Worm (Caenorhabditis elegans): ENCODE results near the gene H40L08.7.

Gene H40L08.7

ce11 chrX:15060303-15060702, 17.2 kb downstream of the H40L08.7 start, which contains the start of gene fbxa-96:
Gene fbxa-96, minus strand, starts transcription at chrX:15060403.
- TF ChIP-seq snpc-4 (tag; optimal IDR thresholded peaks at IDR 0.05) (no peak), tbx-8 (GFP tag; optimal IDR thresholded peaks at IDR 0.05) (no peak), ceh-43 (GFP tag; optimal IDR thresholded peaks at IDR 0.05) (no peak), sptf-1 (tag; optimal IDR thresholded peaks at IDR 0.05) (no peak), unc-120 (tag; optimal IDR thresholded peaks at IDR 0.05; ENCODE audit: poor library complexity, severe bottlenecking) (no peak), ztf-11 (tag; optimal IDR thresholded peaks at IDR 0.05) (no peak), sem-2 (GFP tag; optimal IDR thresholded peaks at IDR 0.05) (no peak), ceh-83 (GFP tag; optimal IDR thresholded peaks at IDR 0.05) (no peak), pha-4 (tag; optimal IDR thresholded peaks at IDR 0.05) (no peak), nhr-12 (tag; optimal IDR thresholded peaks at IDR 0.05) (no peak), mls-2 (tag; optimal IDR thresholded peaks at IDR 0.05) (no peak)

ce11 chrX:15057900-15058299, 19.6 kb downstream of the H40L08.7 start:
- no peak for TF ChIP-seq ceh-83 (GFP tag; optimal IDR thresholded peaks at IDR 0.05)

ce11 chrX:15056737-15057136, 20.8 kb downstream of the H40L08.7 start, which contains the start of gene H03G16.5:
Gene H03G16.5, minus strand, starts transcription at chrX:15056837.
- TF ChIP-seq ztf-11 (tag; optimal IDR thresholded peaks at IDR 0.05): no peak
- no peak for TF ChIP-seq elt-1 (tag; optimal IDR thresholded peaks at IDR 0.05; ENCODE audit: borderline replicate concordance, insufficient read depth)
- TF ChIP-seq drap-1 (GFP tag; optimal IDR thresholded peaks at IDR 0.05): no peak
- TF ChIP-seq unc-120 (tag; optimal IDR thresholded peaks at IDR 0.05; ENCODE audit: poor library complexity, severe bottlenecking): no peak
- no peak for TF ChIP-seq M03D4.4 (tag; optimal IDR thresholded peaks at IDR 0.05)
- TF ChIP-seq lin-32 (GFP tag; optimal IDR thresholded peaks at IDR 0.05): no peak
- TF ChIP-seq nhr-12 (tag; optimal IDR thresholded peaks at IDR 0.05): no peak
- no peak for TF ChIP-seq tbx-8 (GFP tag; optimal IDR thresholded peaks at IDR 0.05)
- TF ChIP-seq ceh-83 (GFP tag; optimal IDR thresholded peaks at IDR 0.05): no peak
- no peak for TF ChIP-seq pha-4 (tag; optimal IDR thresholded peaks at IDR 0.05)
- TF ChIP-seq nhr-237 (tag; optimal IDR thresholded peaks at IDR 0.05): no peak
- TF ChIP-seq lsy-2 (tag; optimal IDR thresholded peaks at IDR 0.05): no peak
- no peak for TF ChIP-seq elt-3 (tag; optimal IDR thresholded peaks at IDR 0.05)
- TF ChIP-seq blmp-1 (tag; optimal IDR thresholded peaks at IDR 0.05): no peak
- no peak for TF ChIP-seq unc-39 (tag; optimal IDR thresholded peaks at IDR 0.05)

- TF ChIP-seq ceh-83 (GFP tag; optimal IDR thresholded peaks at IDR 0.05) (no peak), zip-8 (tag; optimal IDR thresholded peaks at IDR 0.05) (no peak), nhr-237 (tag; optimal IDR thresholded peaks at IDR 0.05) (no peak), cnd-1 (tag; optimal IDR thresholded peaks at IDR 0.05) (no peak), bed-3 (GFP tag; optimal IDR thresholded peaks at IDR 0.05) (no peak), unc-39 (tag; optimal IDR thresholded peaks at IDR 0.05) (no peak), drap-1 (GFP tag; optimal IDR thresholded peaks at IDR 0.05) (no peak)
These were observed 21.6 kb downstream of the H40L08.7 start, which contains the start of gene H03G16.7 for ce11 chrX:15055914-15056313. Gene H03G16.7, minus strand, starts transcription at chrX:15056014.

ce11 chrX:15053223-15053933, 24.2 kb downstream of the H40L08.7 start, which contains the start of gene H03G16.1:
Gene H03G16.1, plus strand, starts transcription at chrX:15053883.
- TF ChIP-seq tbx-8 (GFP tag; optimal IDR thresholded peaks at IDR 0.05) (no peak), snpc-4 (tag; optimal IDR thresholded peaks at IDR 0.05) (no peak), bed-3 (GFP tag; optimal IDR thresholded peaks at IDR 0.05) (no peak)

ce11 chrX:15052385-15052784, 25.2 kb downstream of the H40L08.7 start, which contains the start of gene H03G16.6:
Gene H03G16.6, plus strand, starts transcription at chrX:15052685.
- TF ChIP-seq sem-2 (GFP tag; optimal IDR thresholded peaks at IDR 0.05) (no peak), unc-120 (tag; optimal IDR thresholded peaks at IDR 0.05; ENCODE audit: poor library complexity, severe bottlenecking) (no peak), nhr-237 (tag; optimal IDR thresholded peaks at IDR 0.05) (no peak), ztf-11 (tag; optimal IDR thresholded peaks at IDR 0.05) (no peak), zip-8 (tag; optimal IDR thresholded peaks at IDR 0.05) (no peak), sptf-1 (tag; optimal IDR thresholded peaks at IDR 0.05) (no peak), hlh-1 (tag; optimal IDR thresholded peaks at IDR 0.05) (no peak), cnd-1 (tag; optimal IDR thresholded peaks at IDR 0.05) (no peak), ceh-39 (tag; optimal IDR thresholded peaks at IDR 0.05) (no peak), ceh-43 (GFP tag; optimal IDR thresholded peaks at IDR 0.05) (no peak), M03D4.4 (tag; optimal IDR thresholded peaks at IDR 0.05) (no peak), snpc-4 (tag; optimal IDR thresholded peaks at IDR 0.05) (no peak), pha-4 (tag; optimal IDR thresholded peaks at IDR 0.05) (no peak), ceh-83 (GFP tag; optimal IDR thresholded peaks at IDR 0.05) (no peak), tbx-8 (GFP tag; optimal IDR thresholded peaks at IDR 0.05) (no peak), nhr-28 (tag; optimal IDR thresholded peaks at IDR 0.05) (no peak)
